Worm (Caenorhabditis elegans) whole organism, midembryonic: ENCODE results near the gene srv-2.

Source experiments
- T22C8.4 ChIP-seq: fragments of 200-800 bp; sonication (Bioruptor generic); IDR thresholded peaks from 2 replicates; pipeline ENCODE4 v1.3.6; 2022; ENCODE audit warnings: missing genetic modification characterization, missing compliant biosample characterization
- cog-1 ChIP-seq: sonication (generic microtip); optimal IDR thresholded peaks from 2 replicates; lab custom pipeline; 2016; ENCODE audit warnings: missing genetic modification characterization, missing compliant biosample characterization
- flt-1 ChIP-seq: fragments of 200-800 bp; sonication (Bioruptor generic); IDR thresholded peaks from 2 replicates; pipeline ENCODE4 v1.3.6; 2022; ENCODE audit warnings: missing genetic modification characterization, missing compliant biosample characterization
- klf-2 ChIP-seq: fragments of 200-800 bp; sonication (Bioruptor generic); conservative IDR thresholded peaks from 2 replicates; pipeline ENCODE4 v1.3.6; 2022; ENCODE audit warnings: missing genetic modification reagents, missing genetic modification characterization, missing compliant biosample characterization
- med-1 ChIP-seq: sonication (generic microtip); optimal IDR thresholded peaks from 2 replicates; lab custom pipeline; 2017; ENCODE audit warnings: missing genetic modification characterization, mild to moderate bottlenecking, missing compliant biosample characterization, antibody characterized with exemption, missing genetic modification reagents; ENCODE audit not compliant: insufficient read depth
- ref-1 ChIP-seq: fragments of 200-800 bp; sonication (Bioruptor generic); conservative IDR thresholded peaks from 2 replicates; pipeline ENCODE4 v1.3.6; 2022; ENCODE audit warnings: missing genetic modification reagents, missing genetic modification characterization, missing compliant biosample characterization
- tab-1 ChIP-seq: fragments of 200-800 bp; sonication (Bioruptor generic); IDR thresholded peaks from 2 replicates; pipeline ENCODE4 v1.3.6; 2022; ENCODE audit warnings: missing genetic modification characterization, missing compliant biosample characterization
- ztf-23 ChIP-seq: fragments of 200-800 bp; sonication (Bioruptor generic); IDR thresholded peaks from 2 replicates; pipeline ENCODE4 v1.3.6; 2022; ENCODE audit warnings: missing genetic modification reagents, missing genetic modification characterization, missing compliant biosample characterization
- ztf-29 ChIP-seq: fragments of 200-800 bp; sonication (Bioruptor generic); IDR thresholded peaks from 2 replicates; pipeline ENCODE4 v1.3.6; 2022; ENCODE audit warnings: missing genetic modification reagents, missing genetic modification characterization, missing compliant biosample characterization

- no peak for TF ChIP-seq ref-1 (GFP tag; lab: Robert Waterston, UW)
- no peak for TF ChIP-seq ztf-29 (GFP tag; lab: Robert Waterston, UW)
- peak; percentile 16 for TF ChIP-seq cog-1 (tag; lab: Kevin White, UChicago)
- no peak for TF ChIP-seq klf-2
- TF ChIP-seq flt-1 (GFP tag; lab: Robert Waterston, UW) = no peak
- TF ChIP-seq med-1 = no peak
- 0 out of 2 replicates have a peak, but pooled peaks have one; percentile 57 for TF ChIP-seq ztf-23 (GFP tag; lab: Robert Waterston, UW)
- no peak for TF ChIP-seq T22C8.4 (GFP tag; lab: Robert Waterston, UW)
- no peak for TF ChIP-seq tab-1 (GFP tag; lab: Robert Waterston, UW)
These were observed 49.9 kb downstream of the srv-2 start for ce11 chrII:10551985-10552736.
